Worm (Caenorhabditis elegans) whole organism, young adult: ENCODE results near the gene scl-5.

Experiments
- C06A6.2 ChIP-seq: fragments of 200-800 bp; sonication (Bioruptor generic); conservative IDR thresholded peaks from 2 replicates; pipeline ENCODE4 v1.3.6; 2022; ENCODE audit warnings: missing genetic modification characterization, missing compliant biosample characterization
- F22D6.2 ChIP-seq: sonication (generic microtip); optimal IDR thresholded peaks from 2 replicates; lab custom pipeline; 2016; ENCODE audit warnings: mild to moderate bottlenecking, missing genetic modification characterization, missing compliant biosample characterization
- F23B12.7 ChIP-seq: sonication (generic microtip); optimal IDR thresholded peaks from 2 replicates; lab custom pipeline; 2017; ENCODE audit warnings: missing genetic modification characterization, mild to moderate bottlenecking, missing compliant biosample characterization, antibody characterized with exemption, moderate library complexity; ENCODE audit not compliant: insufficient read depth
- F49E8.2 ChIP-seq: sonication (generic microtip); optimal IDR thresholded peaks from 3 replicates; lab custom pipeline; 2017; ENCODE audit warnings: missing genetic modification characterization, mild to moderate bottlenecking, missing compliant biosample characterization, antibody characterized with exemption, moderate library complexity; ENCODE audit not compliant: insufficient read depth
- F57A8.1 ChIP-seq: fragments of 200-800 bp; sonication (Bioruptor generic); optimal IDR thresholded peaks from 2 replicates; lab custom pipeline; 2018; ENCODE audit warnings: mild to moderate bottlenecking, missing genetic modification characterization, moderate library complexity, missing compliant biosample characterization
- K11D2.4 ChIP-seq: fragments of 200-800 bp; sonication (Bioruptor generic); IDR thresholded peaks from 2 replicates; pipeline ENCODE4 v1.3.6; 2022; ENCODE audit warnings: missing genetic modification reagents, missing genetic modification characterization, missing compliant biosample characterization
- T07F8.4 ChIP-seq: sonication (generic microtip); optimal IDR thresholded peaks from 2 replicates; lab custom pipeline; 2016; ENCODE audit warnings: mild to moderate bottlenecking, missing genetic modification characterization, moderate library complexity, missing compliant biosample characterization
- aptf-2 ChIP-seq: fragments of 200-800 bp; sonication (Bioruptor generic); conservative IDR thresholded peaks from 2 replicates; pipeline ENCODE4 v1.3.6; 2022; ENCODE audit warnings: missing genetic modification reagents, missing genetic modification characterization, missing compliant biosample characterization
- athp-1 ChIP-seq: sonication (generic microtip); optimal IDR thresholded peaks from 2 replicates; lab custom pipeline; 2017; ENCODE audit warnings: mild to moderate bottlenecking, missing genetic modification characterization, missing compliant biosample characterization
- attf-6 ChIP-seq: fragments of 200-800 bp; sonication (Bioruptor generic); IDR thresholded peaks from 2 replicates; pipeline ENCODE4 v1.3.6; 2022; ENCODE audit warnings: missing genetic modification reagents, missing genetic modification characterization, missing compliant biosample characterization
- ccch-3 ChIP-seq: fragments of 200-800 bp; sonication (Bioruptor generic); optimal IDR thresholded peaks from 2 replicates; lab custom pipeline; 2018; ENCODE audit warnings: mild to moderate bottlenecking, missing genetic modification characterization, missing compliant biosample characterization
- ceh-100 ChIP-seq: fragments of 200-800 bp; sonication (Bioruptor generic); IDR thresholded peaks from 2 replicates; pipeline ENCODE4 v1.3.6; 2022; ENCODE audit warnings: missing genetic modification reagents, missing genetic modification characterization, missing compliant biosample characterization
- ceh-27 ChIP-seq: fragments of 200-800 bp; sonication (Bioruptor generic); optimal IDR thresholded peaks from 2 replicates; lab custom pipeline; 2018; ENCODE audit warnings: mild to moderate bottlenecking, missing genetic modification characterization, moderate library complexity, missing compliant biosample characterization
- dox-1 ChIP-seq: fragments of 200-800 bp; sonication (Bioruptor generic); IDR thresholded peaks from 2 replicates; pipeline ENCODE4 v1.3.6; 2022; ENCODE audit warnings: missing genetic modification reagents, missing genetic modification characterization, missing compliant biosample characterization
- dpff-1 ChIP-seq: sonication (generic microtip); optimal IDR thresholded peaks from 2 replicates; lab custom pipeline; 2017; ENCODE audit warnings: mild to moderate bottlenecking, missing genetic modification characterization, missing compliant biosample characterization
- dpl-1 ChIP-seq: fragments of 150-350 bp; optimal IDR thresholded peaks from 2 replicates; lab custom pipeline; 2014; ENCODE audit warnings: missing biosample characterization, missing genetic modification reagents, missing genetic modification characterization
- efl-1 ChIP-seq: fragments of 150-350 bp; optimal IDR thresholded peaks from 2 replicates; lab custom pipeline; 2014; ENCODE audit warnings: missing biosample characterization, missing genetic modification reagents, missing genetic modification characterization
- gei-17 ChIP-seq: fragments of 200-800 bp; sonication (Bioruptor generic); optimal IDR thresholded peaks from 2 replicates; lab custom pipeline; 2018; ENCODE audit warnings: mild to moderate bottlenecking, missing genetic modification characterization, missing compliant biosample characterization
- hmg-1.2 ChIP-seq: fragments of 200-800 bp; sonication (Bioruptor generic); IDR thresholded peaks from 2 replicates; pipeline ENCODE4 v1.3.6; 2022; ENCODE audit warnings: missing genetic modification reagents, missing genetic modification characterization, missing compliant biosample characterization
- lag-1 ChIP-seq: fragments of 200-800 bp; sonication (Bioruptor generic); IDR thresholded peaks from 2 replicates; pipeline ENCODE4 v1.3.6; 2022; ENCODE audit warnings: missing genetic modification reagents, missing genetic modification characterization, missing compliant biosample characterization
- let-607 ChIP-seq, 2 experiments: fragments of 200-800 bp in 1 of 2; sonication (Bioruptor generic) in 1 of 2; sonication (generic microtip) in 1 of 2; optimal IDR thresholded peaks; 2 replicates each; lab custom pipeline; 2016 to 2018; ENCODE audit warnings: mild to moderate bottlenecking in 2 of 2, missing compliant biosample characterization in 2 of 2, missing genetic modification characterization in 2 of 2, moderate library complexity in 2 of 2, missing genotype in 1 of 2
- lin-35 ChIP-seq, 3 experiments: fragments of 150-350 bp in 2 of 3; sonication (generic microtip) in 1 of 3; optimal IDR thresholded peaks; 2 replicates each; lab custom pipeline; 2014 to 2018; ENCODE audit warnings: missing biosample characterization in 3 of 3, missing genetic modification characterization in 3 of 3, missing genetic modification reagents in 3 of 3
- mel-28 ChIP-seq: sonication (generic microtip); optimal IDR thresholded peaks from 2 replicates; lab custom pipeline; 2016; ENCODE audit warnings: borderline replicate concordance, mild to moderate bottlenecking, missing genetic modification characterization, missing compliant biosample characterization
- mes-4 ChIP-seq: sonication (generic microtip); optimal IDR thresholded peaks from 2 replicates; lab custom pipeline; 2016; ENCODE audit warnings: missing genotype, missing genetic modification characterization, missing compliant biosample characterization
- mxl-1 ChIP-seq: sonication (generic microtip); optimal IDR thresholded peaks from 2 replicates; lab custom pipeline; 2016; ENCODE audit warnings: missing genetic modification characterization, missing compliant biosample characterization
- nfya-2 ChIP-seq: fragments of 200-800 bp; sonication (Bioruptor generic); IDR thresholded peaks from 2 replicates; pipeline ENCODE4 v1.3.6; 2022; ENCODE audit warnings: missing genetic modification reagents, missing genetic modification characterization, missing compliant biosample characterization
- sdz-38 ChIP-seq: sonication (generic microtip); optimal IDR thresholded peaks from 2 replicates; lab custom pipeline; 2016; ENCODE audit warnings: missing genotype, missing genetic modification characterization, missing compliant biosample characterization
- sea-2 ChIP-seq: fragments of 200-800 bp; sonication (Bioruptor generic); IDR thresholded peaks from 2 replicates; pipeline ENCODE4 v1.3.6; 2022; ENCODE audit warnings: missing genetic modification characterization, missing compliant biosample characterization
- snpc-4 ChIP-seq, 5 experiments: fragments of 150-350 bp in 1 of 5; sonication (generic microtip) in 4 of 5; optimal IDR thresholded peaks; 2 replicates each; lab custom pipeline; 2014 to 2018; ENCODE audit warnings: missing genetic modification characterization in 5 of 5, missing biosample characterization in 3 of 5, antibody characterized with exemption in 2 of 5, mild to moderate bottlenecking in 2 of 5, missing compliant biosample characterization in 2 of 5, missing genotype in 2 of 5, moderate library complexity in 2 of 5, missing genetic modification reagents in 1 of 5
- somi-1 ChIP-seq: fragments of 200-800 bp; sonication (Bioruptor generic); optimal IDR thresholded peaks from 2 replicates; lab custom pipeline; 2018; ENCODE audit warnings: mild to moderate bottlenecking, missing genetic modification characterization, missing compliant biosample characterization
- sptf-2 ChIP-seq: fragments of 200-800 bp; sonication (Bioruptor generic); optimal IDR thresholded peaks from 2 replicates; lab custom pipeline; 2018; ENCODE audit warnings: mild to moderate bottlenecking, missing genetic modification characterization, missing compliant biosample characterization
- xnd-1 ChIP-seq: sonication (generic microtip); optimal IDR thresholded peaks from 2 replicates; lab custom pipeline; 2016; ENCODE audit warnings: missing genotype, missing genetic modification reagents, missing genetic modification characterization, missing compliant biosample characterization

Gene scl-5

DNA sequence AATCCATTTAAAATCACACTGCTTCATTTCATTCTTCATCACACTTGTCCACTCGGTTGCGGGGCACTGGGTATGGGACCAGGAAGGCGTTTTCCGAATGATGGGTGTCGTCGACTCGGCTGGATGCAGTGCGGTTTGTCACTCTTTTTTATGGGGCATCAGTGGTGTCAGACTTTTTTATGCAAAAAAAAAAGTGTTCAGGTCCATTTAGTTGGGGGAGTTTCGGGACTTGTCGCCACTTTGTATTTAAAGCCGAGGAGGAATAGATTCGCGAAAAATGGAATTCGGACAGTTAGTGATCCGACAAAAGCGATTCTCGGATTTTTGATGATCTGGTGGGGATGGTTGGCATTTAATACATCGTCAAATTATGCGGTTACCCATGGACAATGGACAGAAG lies 18.8 kb upstream of the scl-5 start (continued):
- TF ChIP-seq hmg-1.2 (GFP tag; lab: Robert Waterston, UW) = no peak

DNA sequence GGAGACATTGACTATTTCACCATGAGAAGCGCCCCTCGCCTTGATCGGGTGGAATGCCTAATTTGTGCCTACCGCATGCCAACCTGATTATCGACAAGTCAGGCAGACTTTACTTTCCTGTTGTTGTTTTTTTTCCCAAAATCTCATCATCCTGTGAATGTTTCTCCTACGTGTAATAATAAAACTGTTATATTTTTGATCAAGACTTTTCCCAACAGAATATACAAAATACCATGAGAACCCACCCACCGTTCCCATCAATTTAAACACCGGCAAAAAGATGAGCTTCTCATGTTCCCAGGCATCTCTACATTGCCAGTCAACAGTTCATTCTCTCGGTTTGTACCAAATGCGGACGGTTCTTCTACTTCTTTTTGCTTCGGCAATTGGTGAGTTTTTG lies 17.0 kb upstream of the scl-5 start, which contains the start of gene scl-9:
Gene scl-9, plus strand, starts transcription at position 301 of the 400 bp plus-strand sequence.
- TF ChIP-seq dpff-1 (no peak), snpc-4 (GFP tag; optimal IDR thresholded peaks at IDR 0.05; lab: Kevin White, UChicago) (no peak), snpc-4 (tag; optimal IDR thresholded peaks at IDR 0.05; lab: Kevin White, UChicago) (no peak), F23B12.7 (tag; lab: Kevin White, UChicago) (no peak), nfya-2 (no peak), ceh-100 (GFP tag; lab: Robert Waterston, UW) (no peak), aptf-2 (no peak), efl-1 (GFP tag; lab: Kevin White, UChicago) (no peak), F49E8.2 (tag; lab: Kevin White, UChicago) (no peak), ceh-27 (GFP tag; lab: Kevin White, UChicago) (no peak), lin-35 (GFP tag; optimal IDR thresholded peaks at IDR 0.05; lab: Kevin White, UChicago) (no peak), mel-28 (no peak), somi-1 (GFP tag; lab: Kevin White, UChicago) (no peak), dox-1 (GFP tag; lab: Robert Waterston, UW) (no peak), gei-17 (GFP tag; lab: Kevin White, UChicago) (no peak)
- TF ChIP-seq, all 124 proteins: peak for 0

DNA sequence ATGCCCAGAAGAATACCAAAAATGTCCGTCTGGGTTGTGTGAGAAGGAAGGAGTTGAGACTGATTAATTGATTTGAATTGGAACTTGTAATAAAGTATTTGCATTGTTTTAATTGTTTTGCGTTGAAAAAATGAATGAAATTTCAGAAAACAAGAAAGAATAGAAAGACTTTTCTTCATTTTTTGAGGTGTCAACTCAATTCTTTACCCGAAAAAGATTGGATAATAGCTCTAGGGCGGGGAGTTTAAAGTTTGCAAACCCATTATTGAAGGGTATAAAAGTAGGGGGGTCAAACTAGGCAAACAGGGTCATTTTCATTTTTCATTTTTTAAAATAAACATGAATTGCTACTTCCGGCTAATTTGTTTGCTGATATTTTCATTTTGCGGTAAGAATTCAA lies 15.7 kb upstream of the scl-5 start, which contains the start of gene scl-10:
Gene scl-10, plus strand, starts transcription at position 301 of the 400 bp plus-strand sequence.
- no peak for TF ChIP-seq dpff-1
- TF ChIP-seq athp-1 (tag; lab: Kevin White, UChicago) = no peak
- TF ChIP-seq xnd-1 (tag; lab: Kevin White, UChicago) = no peak
- no peak for TF ChIP-seq hmg-1.2 (GFP tag; lab: Robert Waterston, UW)
- no peak for TF ChIP-seq attf-6
- no peak for TF ChIP-seq C06A6.2 (GFP tag; lab: Robert Waterston, UW)
- TF ChIP-seq F57A8.1 = no peak
- TF ChIP-seq ccch-3 (GFP tag; lab: Kevin White, UChicago) = no peak
- TF ChIP-seq sdz-38 (tag; lab: Kevin White, UChicago) = no peak
- no peak for TF ChIP-seq sptf-2 (GFP tag; lab: Kevin White, UChicago)
- no peak for TF ChIP-seq F22D6.2
- no peak for TF ChIP-seq mes-4 (tag; lab: Kevin White, UChicago)
- TF ChIP-seq K11D2.4 (GFP tag; lab: Robert Waterston, UW) = no peak

- TF ChIP-seq aptf-2 = no peak
- TF ChIP-seq attf-6 = no peak
- no peak for TF ChIP-seq sea-2 (GFP tag; lab: Robert Waterston, UW)
- TF ChIP-seq mxl-1 (tag; lab: Kevin White, UChicago) = no peak
- no peak for TF ChIP-seq let-607 (tag; optimal IDR thresholded peaks at IDR 0.05; lab: Kevin White, UChicago)
- no peak for TF ChIP-seq lag-1
- no peak for TF ChIP-seq dpl-1 (GFP tag; lab: Kevin White, UChicago)
- TF ChIP-seq somi-1 (GFP tag; lab: Kevin White, UChicago) = no peak
- no peak for TF ChIP-seq lin-35 (GFP tag; optimal IDR thresholded peaks at IDR 0.05; lab: Kevin White, UChicago)
- no peak for TF ChIP-seq T07F8.4 (tag; lab: Kevin White, UChicago)
- TF ChIP-seq, all 124 proteins: peak for 0
These were observed 12.7 kb upstream of the scl-5 start, which contains the start of gene scl-11 for ce11 chrIV:13051073-13051472. scl-11 (plus strand) TSS chrIV:13051373.
